Worm (Caenorhabditis elegans) whole organism, young adult: ENCODE measurements around the gene phb-2.

Experiments
- C06A6.2 ChIP-seq: fragments of 200-800 bp; sonication (Bioruptor generic); conservative IDR thresholded peaks from 2 replicates; pipeline ENCODE4 v1.3.6; 2022; ENCODE audit warnings: missing genetic modification characterization, missing compliant biosample characterization
- D2030.7 ChIP-seq: fragments of 200-800 bp; sonication (Bioruptor generic); IDR thresholded peaks from 2 replicates; pipeline ENCODE4 v1.3.6; 2022; ENCODE audit warnings: missing genetic modification reagents, missing genetic modification characterization, missing compliant biosample characterization
- F10E7.11 ChIP-seq: sonication (generic microtip); optimal IDR thresholded peaks from 2 replicates; lab custom pipeline; 2017; ENCODE audit warnings: mild to moderate bottlenecking, missing genetic modification characterization, moderate library complexity, missing compliant biosample characterization
- F22D6.2 ChIP-seq: sonication (generic microtip); optimal IDR thresholded peaks from 2 replicates; lab custom pipeline; 2016; ENCODE audit warnings: mild to moderate bottlenecking, missing genetic modification characterization, missing compliant biosample characterization
- F23B12.7 ChIP-seq: sonication (generic microtip); optimal IDR thresholded peaks from 2 replicates; lab custom pipeline; 2017; ENCODE audit warnings: missing genetic modification characterization, mild to moderate bottlenecking, missing compliant biosample characterization, antibody characterized with exemption, moderate library complexity; ENCODE audit not compliant: insufficient read depth
- F33H1.4 ChIP-seq: fragments of 200-800 bp; sonication (Bioruptor generic); IDR thresholded peaks from 2 replicates; pipeline ENCODE4 v1.3.6; 2022; ENCODE audit warnings: missing genetic modification reagents, missing genetic modification characterization, missing compliant biosample characterization
- F39B2.1 ChIP-seq: fragments of 200-800 bp; sonication (Bioruptor generic); IDR thresholded peaks from 2 replicates; pipeline ENCODE4 v1.3.6; 2022; ENCODE audit warnings: missing genetic modification reagents, missing genetic modification characterization, missing compliant biosample characterization
- K11D2.4 ChIP-seq: fragments of 200-800 bp; sonication (Bioruptor generic); IDR thresholded peaks from 2 replicates; pipeline ENCODE4 v1.3.6; 2022; ENCODE audit warnings: missing genetic modification reagents, missing genetic modification characterization, missing compliant biosample characterization
- T07F8.4 ChIP-seq: sonication (generic microtip); optimal IDR thresholded peaks from 2 replicates; lab custom pipeline; 2016; ENCODE audit warnings: mild to moderate bottlenecking, missing genetic modification characterization, moderate library complexity, missing compliant biosample characterization
- Y56A3A.18 ChIP-seq: fragments of 200-800 bp; sonication (Bioruptor generic); IDR thresholded peaks from 2 replicates; pipeline ENCODE4 v1.3.6; 2022; ENCODE audit warnings: missing genetic modification reagents, missing genetic modification characterization, missing compliant biosample characterization
- Y95B8A.8 ChIP-seq: fragments of 200-800 bp; sonication (Bioruptor generic); IDR thresholded peaks from 2 replicates; pipeline ENCODE4 v1.3.6; 2022; ENCODE audit warnings: missing genetic modification reagents, missing genetic modification characterization, missing compliant biosample characterization
- ZK185.1 ChIP-seq: sonication (generic microtip); optimal IDR thresholded peaks from 2 replicates; lab custom pipeline; 2016; ENCODE audit warnings: mild to moderate bottlenecking, missing genetic modification characterization, missing compliant biosample characterization; ENCODE audit not compliant: poor library complexity, severe bottlenecking
- ccch-3 ChIP-seq: fragments of 200-800 bp; sonication (Bioruptor generic); optimal IDR thresholded peaks from 2 replicates; lab custom pipeline; 2018; ENCODE audit warnings: mild to moderate bottlenecking, missing genetic modification characterization, missing compliant biosample characterization
- cebp-1 ChIP-seq, 2 experiments: fragments of 200-800 bp in 1 of 2; sonication (Bioruptor generic) in 1 of 2; sonication (generic microtip) in 1 of 2; IDR thresholded peaks in 1 of 2; optimal IDR thresholded peaks in 1 of 2; 2 replicates each; pipeline versions ENCODE4 v1.3.6 to Lab custom; 2017 to 2022; ENCODE audit warnings: missing compliant biosample characterization in 2 of 2, missing genetic modification characterization in 2 of 2, mild to moderate bottlenecking in 1 of 2, missing genetic modification reagents in 1 of 2, moderate library complexity in 1 of 2
- ceh-27 ChIP-seq: fragments of 200-800 bp; sonication (Bioruptor generic); optimal IDR thresholded peaks from 2 replicates; lab custom pipeline; 2018; ENCODE audit warnings: mild to moderate bottlenecking, missing genetic modification characterization, moderate library complexity, missing compliant biosample characterization
- ceh-79 ChIP-seq: sonication (generic microtip); optimal IDR thresholded peaks from 2 replicates; lab custom pipeline; 2017; ENCODE audit warnings: mild to moderate bottlenecking, missing genetic modification characterization, missing compliant biosample characterization
- chd-7 ChIP-seq: sonication (generic microtip); optimal IDR thresholded peaks from 2 replicates; lab custom pipeline; 2016; ENCODE audit warnings: mild to moderate bottlenecking, missing genetic modification characterization, moderate library complexity, missing compliant biosample characterization
- efl-1 ChIP-seq: fragments of 150-350 bp; optimal IDR thresholded peaks from 2 replicates; lab custom pipeline; 2014; ENCODE audit warnings: missing biosample characterization, missing genetic modification reagents, missing genetic modification characterization
- egrh-3 ChIP-seq: fragments of 200-800 bp; sonication (Bioruptor generic); IDR thresholded peaks from 2 replicates; pipeline ENCODE4 v1.3.6; 2022; ENCODE audit warnings: missing genetic modification reagents, missing genetic modification characterization, missing compliant biosample characterization
- ekl-4 ChIP-seq: fragments of 200-800 bp; sonication (Bioruptor generic); IDR thresholded peaks from 2 replicates; pipeline ENCODE4 v1.3.6; 2022; ENCODE audit warnings: missing genetic modification reagents, missing genetic modification characterization, missing compliant biosample characterization
- gei-17 ChIP-seq: fragments of 200-800 bp; sonication (Bioruptor generic); optimal IDR thresholded peaks from 2 replicates; lab custom pipeline; 2018; ENCODE audit warnings: mild to moderate bottlenecking, missing genetic modification characterization, missing compliant biosample characterization
- hlh-12 ChIP-seq: sonication (generic microtip); optimal IDR thresholded peaks from 2 replicates; lab custom pipeline; 2016; ENCODE audit warnings: missing genetic modification characterization, missing compliant biosample characterization
- lir-1 ChIP-seq: fragments of 200-800 bp; sonication (Bioruptor generic); conservative IDR thresholded peaks from 2 replicates; pipeline ENCODE4 v1.3.6; 2022; ENCODE audit warnings: missing genetic modification reagents, missing genetic modification characterization, missing compliant biosample characterization
- lsl-1 ChIP-seq: fragments of 200-800 bp; sonication (Bioruptor generic); optimal IDR thresholded peaks from 2 replicates; lab custom pipeline; 2018; ENCODE audit warnings: mild to moderate bottlenecking, missing genetic modification characterization, moderate library complexity, missing compliant biosample characterization
- madf-6 ChIP-seq: fragments of 200-800 bp; sonication (Bioruptor generic); IDR thresholded peaks from 2 replicates; pipeline ENCODE4 v1.3.6; 2022; ENCODE audit warnings: missing genetic modification reagents, missing genetic modification characterization, missing compliant biosample characterization
- mel-28 ChIP-seq: sonication (generic microtip); optimal IDR thresholded peaks from 2 replicates; lab custom pipeline; 2016; ENCODE audit warnings: borderline replicate concordance, mild to moderate bottlenecking, missing genetic modification characterization, missing compliant biosample characterization
- mes-4 ChIP-seq: sonication (generic microtip); optimal IDR thresholded peaks from 2 replicates; lab custom pipeline; 2016; ENCODE audit warnings: missing genotype, missing genetic modification characterization, missing compliant biosample characterization
- nfyb-1 ChIP-seq: fragments of 200-800 bp; sonication (Bioruptor generic); IDR thresholded peaks from 2 replicates; pipeline ENCODE4 v1.3.6; 2022; ENCODE audit warnings: missing genetic modification reagents, missing genetic modification characterization, missing compliant biosample characterization
- nhr-120 ChIP-seq: fragments of 200-800 bp; sonication (Bioruptor generic); IDR thresholded peaks from 2 replicates; pipeline ENCODE4 v1.3.6; 2022; ENCODE audit warnings: missing genetic modification characterization, missing compliant biosample characterization
- nhr-27 ChIP-seq: fragments of 200-800 bp; sonication (Bioruptor generic); optimal IDR thresholded peaks from 2 replicates; lab custom pipeline; 2018; ENCODE audit warnings: mild to moderate bottlenecking, missing genetic modification characterization, moderate library complexity, missing compliant biosample characterization
- nhr-80 ChIP-seq: sonication (generic microtip); optimal IDR thresholded peaks from 2 replicates; lab custom pipeline; 2016; ENCODE audit warnings: missing genetic modification characterization, missing compliant biosample characterization
- pbrm-1 ChIP-seq: fragments of 200-800 bp; sonication (Bioruptor generic); IDR thresholded peaks from 2 replicates; pipeline ENCODE4 v1.3.6; 2022; ENCODE audit warnings: missing genetic modification reagents, missing genetic modification characterization, missing compliant biosample characterization
- pha-4 ChIP-seq: fragments of 150-350 bp; sonication (generic microtip); optimal IDR thresholded peaks from 2 replicates; lab custom pipeline; 2014; ENCODE audit warnings: missing biosample characterization, missing genetic modification reagents, missing genetic modification characterization
- rcor-1 ChIP-seq: fragments of 200-800 bp; sonication (Bioruptor generic); IDR thresholded peaks from 2 replicates; pipeline ENCODE4 v1.3.6; 2022; ENCODE audit warnings: missing genetic modification reagents, missing genetic modification characterization, missing compliant biosample characterization
- sdz-38 ChIP-seq: sonication (generic microtip); optimal IDR thresholded peaks from 2 replicates; lab custom pipeline; 2016; ENCODE audit warnings: missing genotype, missing genetic modification characterization, missing compliant biosample characterization
- snpc-1.1 ChIP-seq: sonication (generic microtip); optimal IDR thresholded peaks from 2 replicates; lab custom pipeline; 2017; ENCODE audit warnings: missing genetic modification characterization, mild to moderate bottlenecking, missing compliant biosample characterization, antibody characterized with exemption, moderate library complexity, missing genotype, missing genetic modification reagents; ENCODE audit not compliant: insufficient read depth
- snpc-1.3 ChIP-seq: sonication (generic microtip); optimal IDR thresholded peaks from 2 replicates; lab custom pipeline; 2017; ENCODE audit warnings: missing genetic modification characterization, mild to moderate bottlenecking, missing compliant biosample characterization, antibody characterized with exemption, moderate library complexity, missing genotype, missing genetic modification reagents; ENCODE audit not compliant: insufficient read depth
- tlf-1 ChIP-seq: fragments of 200-800 bp; sonication (Bioruptor generic); optimal IDR thresholded peaks from 2 replicates; lab custom pipeline; 2018; ENCODE audit warnings: mild to moderate bottlenecking, missing genetic modification characterization, missing compliant biosample characterization
- zim-3 ChIP-seq: sonication (generic microtip); optimal IDR thresholded peaks from 2 replicates; lab custom pipeline; 2017; ENCODE audit warnings: mild to moderate bottlenecking, missing genetic modification characterization, moderate library complexity, missing compliant biosample characterization
- ztf-25 ChIP-seq: fragments of 200-800 bp; sonication (Bioruptor generic); IDR thresholded peaks from 2 replicates; pipeline ENCODE4 v1.3.6; 2022; ENCODE audit warnings: missing genetic modification reagents, missing genetic modification characterization, missing compliant biosample characterization
- ztf-6 ChIP-seq: fragments of 200-800 bp; sonication (Bioruptor generic); IDR thresholded peaks from 2 replicates; pipeline ENCODE4 v1.3.6; 2022; ENCODE audit warnings: missing genetic modification reagents, missing genetic modification characterization, missing compliant biosample characterization

Gene phb-2

DNA sequence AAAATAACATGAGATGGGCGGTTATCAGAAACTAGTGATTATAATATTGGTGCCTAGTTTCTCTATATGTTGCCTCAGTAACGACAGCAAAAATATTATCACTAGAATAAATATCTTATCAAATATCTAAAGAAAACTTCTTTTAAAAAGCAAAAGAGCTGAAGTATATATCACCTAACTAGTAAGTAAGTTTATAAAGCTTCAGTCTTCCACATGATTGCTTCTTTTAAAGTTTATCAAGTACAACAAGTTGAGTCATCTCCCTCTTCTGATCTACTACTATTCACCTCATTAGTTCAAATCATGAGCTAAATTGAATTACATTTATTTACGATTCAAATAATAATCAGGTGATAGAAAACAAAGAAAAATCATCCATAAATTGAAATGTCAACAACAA is 36.9 kb downstream of the phb-2 start:
- TF ChIP-seq F23B12.7 (tag; lab: Kevin White, UChicago): no peak
- no peak for TF ChIP-seq F10E7.11
- no peak for TF ChIP-seq madf-6 (GFP tag; lab: Robert Waterston, UW)

DNA sequence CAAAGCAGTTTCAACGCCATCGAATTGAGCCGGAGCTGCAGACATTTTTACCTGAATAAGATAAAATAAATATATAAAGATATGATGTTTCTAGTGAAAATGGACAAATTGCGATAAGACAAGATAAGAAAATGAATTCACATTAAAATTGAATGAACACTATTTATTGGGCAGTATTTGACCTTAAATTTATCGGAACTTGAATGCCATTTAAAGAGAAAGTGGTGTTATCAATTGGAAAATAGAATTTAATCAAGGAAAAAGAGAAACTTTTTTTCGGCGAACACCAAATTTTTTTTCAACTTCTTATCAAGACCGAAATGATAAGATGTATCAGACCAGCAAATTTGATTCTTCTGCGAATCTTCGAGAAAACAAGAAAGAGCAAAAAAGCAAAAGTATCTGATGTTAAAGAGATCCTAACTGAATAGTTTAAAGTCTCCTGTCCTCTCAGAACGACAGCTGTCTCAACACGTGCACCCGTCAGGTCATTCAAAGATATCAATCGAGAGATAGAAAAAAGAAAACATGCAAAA is 38.9 kb downstream of the phb-2 start, which contains the start of gene upb-1:
upb-1 (minus strand) TSS at position 51 of the 536 bp plus-strand sequence.
- TF ChIP-seq pha-4: no peak
- no peak for TF ChIP-seq pbrm-1 (GFP tag; lab: Robert Waterston, UW)
- no peak for TF ChIP-seq chd-7 (tag; lab: Kevin White, UChicago)
- no peak for TF ChIP-seq ekl-4 (GFP tag; lab: Robert Waterston, UW)
- TF ChIP-seq nhr-80 (tag; lab: Kevin White, UChicago): peak; percentile 32
- TF ChIP-seq tlf-1 (GFP tag; lab: Kevin White, UChicago): no peak

DNA sequence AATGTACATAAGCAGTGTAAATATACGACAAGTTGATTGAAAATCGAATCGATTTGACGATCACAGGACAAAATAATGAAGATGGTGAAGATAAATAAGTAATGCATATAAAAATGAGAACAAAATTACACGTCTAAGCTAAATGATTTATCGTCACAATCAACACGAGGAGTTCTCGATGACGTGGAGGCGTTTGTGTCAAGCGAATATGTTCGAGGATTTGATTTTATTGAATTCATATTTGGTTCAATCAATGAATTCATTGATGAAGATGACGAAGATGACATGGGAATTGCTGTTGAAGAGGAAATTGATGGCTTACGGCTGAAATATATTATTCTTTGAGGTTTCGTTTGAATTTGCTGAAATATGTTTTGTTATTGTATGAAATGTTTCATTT is 41.3 kb downstream of the phb-2 start, which contains the start of gene nyn-3:
nyn-3 (minus strand) TSS at position 101 of the 400 bp plus-strand sequence.
- TF ChIP-seq mes-4 (no peak), T07F8.4 (tag; lab: Kevin White, UChicago) (no peak), egrh-3 (GFP tag; lab: Robert Waterston, UW) (no peak), sdz-38 (no peak), snpc-1.1 (tag; lab: Kevin White, UChicago) (no peak), cebp-1 (GFP tag; IDR thresholded peaks at IDR 0.05; lab: Robert Waterston, UW) (no peak), cebp-1 (tag; optimal IDR thresholded peaks at IDR 0.05; lab: Kevin White, UChicago) (no peak), ztf-6 (GFP tag; lab: Robert Waterston, UW) (no peak), efl-1 (GFP tag; lab: Kevin White, UChicago) (no peak), F22D6.2 (tag; lab: Kevin White, UChicago) (no peak), mel-28 (tag; lab: Kevin White, UChicago) (no peak), lsl-1 (GFP tag; lab: Kevin White, UChicago) (no peak), rcor-1 (GFP tag; lab: Robert Waterston, UW) (no peak), ZK185.1 (tag; lab: Kevin White, UChicago) (no peak), nhr-27 (tag; lab: Kevin White, UChicago) (no peak), ceh-27 (GFP tag; lab: Kevin White, UChicago) (no peak), nhr-120 (GFP tag; lab: Robert Waterston, UW) (no peak), hlh-12 (tag; lab: Kevin White, UChicago) (no peak), nfyb-1 (GFP tag; lab: Robert Waterston, UW) (no peak)
- TF ChIP-seq, all 124 proteins: peak for 0

DNA sequence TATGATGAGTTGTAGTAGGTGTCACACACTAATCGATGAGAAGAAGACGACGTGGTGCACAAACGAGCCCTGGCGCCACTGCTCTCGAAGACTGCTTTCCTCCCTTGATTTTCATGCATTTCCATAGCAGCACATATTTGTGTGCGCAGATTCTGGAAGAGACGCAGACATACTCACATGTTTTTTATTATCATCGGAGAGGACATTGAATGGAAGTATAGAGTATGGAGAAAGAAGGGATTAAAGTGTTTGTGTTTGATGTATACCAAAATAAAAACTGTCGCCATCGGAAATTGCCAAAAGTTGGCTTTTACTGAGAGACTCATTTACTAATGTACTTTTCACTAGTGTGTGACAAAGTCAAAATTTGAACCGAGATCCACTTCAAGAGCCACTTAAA is 43.0 kb downstream of the phb-2 start, which contains the start of gene mps-1:
mps-1 (minus strand) TSS at position 101 of the 400 bp plus-strand sequence.
- TF ChIP-seq snpc-1.3 (tag; lab: Kevin White, UChicago): no peak
- TF ChIP-seq pha-4: no peak
- TF ChIP-seq ccch-3 (GFP tag; lab: Kevin White, UChicago): no peak
- TF ChIP-seq F33H1.4 (GFP tag; lab: Robert Waterston, UW): no peak
- TF ChIP-seq egrh-3 (GFP tag; lab: Robert Waterston, UW): no peak
- TF ChIP-seq ceh-79 (tag; lab: Kevin White, UChicago): no peak
- TF ChIP-seq K11D2.4 (GFP tag; lab: Robert Waterston, UW): no peak
- no peak for TF ChIP-seq zim-3 (tag; lab: Kevin White, UChicago)
- no peak for TF ChIP-seq F39B2.1 (GFP tag; lab: Robert Waterston, UW)
- TF ChIP-seq D2030.7 (GFP tag; lab: Robert Waterston, UW): no peak
- no peak for TF ChIP-seq ztf-25
- no peak for TF ChIP-seq lsl-1 (GFP tag; lab: Kevin White, UChicago)
- TF ChIP-seq gei-17: no peak
- TF ChIP-seq sdz-38: no peak
- no peak for TF ChIP-seq Y56A3A.18 (GFP tag; lab: Robert Waterston, UW)
- TF ChIP-seq lir-1: no peak
- TF ChIP-seq ceh-27 (GFP tag; lab: Kevin White, UChicago): no peak
- no peak for TF ChIP-seq Y95B8A.8 (GFP tag; lab: Robert Waterston, UW)
- TF ChIP-seq C06A6.2: no peak
- TF ChIP-seq, all 124 proteins: peak for 0
